Worm (Caenorhabditis elegans): ENCODE measurements around the gene lon-8.

DNA sequence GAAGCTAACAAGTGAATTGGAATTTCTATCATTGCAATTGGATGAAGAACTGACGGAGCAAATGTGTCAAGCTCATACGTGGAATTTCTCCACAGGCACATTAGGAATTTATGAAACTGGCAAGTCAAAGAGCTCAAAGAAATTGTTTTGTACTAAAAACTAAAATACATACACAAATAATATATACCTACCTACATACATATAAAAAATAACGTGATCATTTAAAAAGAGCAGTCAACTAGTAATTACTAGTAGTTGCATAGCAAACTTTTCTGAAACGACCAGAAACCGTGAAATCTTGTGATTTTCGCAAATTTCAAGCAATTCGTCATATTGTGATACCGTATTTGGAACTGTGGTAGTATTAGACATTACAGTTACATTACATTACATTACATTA lies 12.9 kb upstream of the lon-8 start, which contains the start of gene srh-133:
- TF ChIP-seq ztf-23 (GFP tag; IDR thresholded peaks at IDR 0.05) (no peak), flt-1 (GFP tag; IDR thresholded peaks at IDR 0.05) (no peak), med-1 (GFP tag; optimal IDR thresholded peaks at IDR 0.05; ENCODE audit: insufficient read depth) (no peak), T22C8.4 (GFP tag; IDR thresholded peaks at IDR 0.05) (no peak), ztf-29 (GFP tag; IDR thresholded peaks at IDR 0.05) (no peak), klf-2 (GFP tag; conservative IDR thresholded peaks at IDR 0.05) (no peak)

Data from whole organism, midembryonic.